Fruit fly (Drosophila melanogaster): ENCODE measurements around the gene CG6813.
A peak's percentile ranks its signal among the peaks of the same experiment; 100 is the strongest.

Gene CG6813

DNA sequence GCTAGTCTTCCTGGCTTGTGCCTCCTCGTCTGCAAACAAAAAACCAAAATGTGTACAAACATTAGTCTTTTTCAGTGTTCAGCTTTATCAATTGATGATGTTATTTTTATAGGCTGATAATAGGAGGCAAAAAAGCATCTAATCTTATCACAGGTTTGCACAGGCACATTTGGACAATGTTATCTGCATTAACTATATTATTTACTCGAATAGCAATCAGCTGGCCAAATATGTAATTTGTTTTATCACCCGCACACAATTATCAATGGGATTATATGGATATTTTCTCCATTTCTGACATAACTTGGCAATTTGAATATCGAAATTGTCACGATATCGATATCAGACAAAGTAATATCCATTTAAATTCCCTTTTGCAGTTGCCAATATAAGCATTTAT is 11.1 kb upstream of the CG6813 start:
- no peak for TF ChIP-seq Rel (GFP tag; optimal IDR thresholded peaks at IDR 0.05)
- TF ChIP-seq Rel (tag; optimal IDR thresholded peaks at IDR 0.05), result no peak
- no peak for TF ChIP-seq ey (GFP tag; optimal IDR thresholded peaks at IDR 0.05)
- no peak for TF ChIP-seq dsf (GFP tag; optimal IDR thresholded peaks at IDR 0.05; ENCODE audit: borderline replicate concordance)
- TF ChIP-seq Dif (GFP tag; optimal IDR thresholded peaks at IDR 0.05; ENCODE audit: partially characterized antibody), result no peak
- no peak for TF ChIP-seq lola (GFP tag; optimal IDR thresholded peaks at IDR 0.05)
- no peak for TF ChIP-seq GATAd (GFP tag; optimal IDR thresholded peaks at IDR 0.05)
- TF ChIP-seq Dfd (GFP tag; optimal IDR thresholded peaks at IDR 0.05), result no peak
- no peak for TF ChIP-seq brk (GFP tag; optimal IDR thresholded peaks at IDR 0.05)
- no peak for TF ChIP-seq pan (optimal IDR thresholded peaks at IDR 0.05)
- TF ChIP-seq dl (GFP tag; optimal IDR thresholded peaks at IDR 0.05; ENCODE audit: insufficient read depth in 1 of 2, partially characterized antibody in 2 of 2), result no peak
- TF ChIP-seq Myc (optimal IDR thresholded peaks at IDR 0.05), result no peak
- no peak for TF ChIP-seq N (GFP tag; optimal IDR thresholded peaks at IDR 0.05)
- TF ChIP-seq jim (GFP tag; optimal IDR thresholded peaks at IDR 0.05), result no peak
- TF ChIP-seq Sp1 (GFP tag; optimal IDR thresholded peaks at IDR 0.05), result no peak
- TF ChIP-seq sage (GFP tag; optimal IDR thresholded peaks at IDR 0.05), result no peak
- no peak for TF ChIP-seq Hr78 (GFP tag; optimal IDR thresholded peaks at IDR 0.05)
- TF ChIP-seq Hr83 (GFP tag; optimal IDR thresholded peaks at IDR 0.05; ENCODE audit: poor library complexity, severe bottlenecking), result no peak
- TF ChIP-seq CG32264 (GFP tag; optimal IDR thresholded peaks at IDR 0.05), result no peak

DNA sequence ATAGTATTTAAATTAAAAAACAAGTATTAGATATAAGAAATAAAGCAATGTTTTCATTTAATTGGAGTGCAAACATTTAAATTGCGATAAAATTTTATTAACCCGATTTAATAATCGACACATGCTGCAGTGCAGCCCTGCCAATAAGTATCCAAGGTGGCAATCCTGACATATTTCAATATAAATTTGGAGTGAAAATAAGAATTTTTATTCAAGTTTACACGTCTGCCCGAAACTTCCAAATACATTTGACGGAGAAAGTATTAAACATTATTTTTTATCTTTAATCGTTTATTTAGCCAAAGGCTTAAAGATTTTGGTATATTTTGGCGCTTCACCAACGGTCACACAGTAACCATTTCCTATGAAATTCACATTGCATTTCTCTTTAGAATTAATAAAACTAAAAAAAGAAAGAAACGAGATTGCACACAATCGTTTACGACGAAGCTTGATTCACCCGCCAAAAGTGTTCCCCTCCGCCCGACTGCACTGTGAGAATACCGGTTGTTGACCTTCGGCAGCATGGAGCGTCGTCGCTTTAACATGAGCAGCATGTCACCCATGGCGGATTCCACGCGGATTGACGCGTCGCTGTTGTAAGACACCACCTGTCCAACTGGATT is 2.1 kb upstream of the CG6813 start, which contains the start of gene CG14712:
Gene CG14712 (plus strand): TSS at position 344 of the 626 bp plus-strand sequence.
- TF ChIP-seq OdsH (GFP tag; optimal IDR thresholded peaks at IDR 0.05) (no peak), br (GFP tag; optimal IDR thresholded peaks at IDR 0.05) (no peak), sv (GFP tag; optimal IDR thresholded peaks at IDR 0.05) (peak; percentile 27), Hr83 (GFP tag; optimal IDR thresholded peaks at IDR 0.05; ENCODE audit: poor library complexity, severe bottlenecking) (peak; percentile 49), ey (GFP tag; optimal IDR thresholded peaks at IDR 0.05) (peak; percentile 21)

- TF ChIP-seq Hr83 (GFP tag; optimal IDR thresholded peaks at IDR 0.05; ENCODE audit: poor library complexity, severe bottlenecking), result no peak
- no peak for TF ChIP-seq fru (GFP tag; optimal IDR thresholded peaks at IDR 0.05)
- no peak for TF ChIP-seq Myc (optimal IDR thresholded peaks at IDR 0.05)
- no peak for TF ChIP-seq Mio (GFP tag; optimal IDR thresholded peaks at IDR 0.05)
- TF ChIP-seq sage (GFP tag; optimal IDR thresholded peaks at IDR 0.05), result no peak
- no peak for TF ChIP-seq Abd-B (GFP tag; optimal IDR thresholded peaks at IDR 0.05)
- TF ChIP-seq CG9705 (GFP tag; optimal IDR thresholded peaks at IDR 0.05), result no peak
- TF ChIP-seq woc (GFP tag; optimal IDR thresholded peaks at IDR 0.05), result no peak
- TF ChIP-seq Hr78 (GFP tag; optimal IDR thresholded peaks at IDR 0.05), result no peak
- no peak for TF ChIP-seq lola (GFP tag; optimal IDR thresholded peaks at IDR 0.05)
- no peak for TF ChIP-seq CrebA (GFP tag; optimal IDR thresholded peaks at IDR 0.05; ENCODE audit: borderline replicate concordance)
- TF ChIP-seq GATAd (GFP tag; optimal IDR thresholded peaks at IDR 0.05), result no peak
- TF ChIP-seq br (GFP tag; optimal IDR thresholded peaks at IDR 0.05), result no peak
- TF ChIP-seq Hnf4 (GFP tag; optimal IDR thresholded peaks at IDR 0.05), result no peak
- TF ChIP-seq Dif (GFP tag; optimal IDR thresholded peaks at IDR 0.05; ENCODE audit: partially characterized antibody), result no peak
- no peak for TF ChIP-seq dsf (GFP tag; optimal IDR thresholded peaks at IDR 0.05; ENCODE audit: borderline replicate concordance)
- no peak for TF ChIP-seq pan (optimal IDR thresholded peaks at IDR 0.05)
- no peak for TF ChIP-seq sv (GFP tag; optimal IDR thresholded peaks at IDR 0.05)
Measured at dm6 chr3R:11625544-11625943, 894 bp downstream of the CG6813 start, which contains the start of gene Zaf1. TSS of gene Zaf1 (minus strand) at chr3R:11625644.

dm6 chr3R:11623025-11623424 is 3.4 kb downstream of the CG6813 start, which contains the start of gene CG14711:
TSS of gene CG14711 (plus strand) at chr3R:11623339.
- TF ChIP-seq woc (GFP tag; optimal IDR thresholded peaks at IDR 0.05) (no peak), Sp1 (GFP tag; optimal IDR thresholded peaks at IDR 0.05) (peak; percentile 83), N (GFP tag; optimal IDR thresholded peaks at IDR 0.05) (no peak), ey (GFP tag; optimal IDR thresholded peaks at IDR 0.05) (peak; percentile 73), OdsH (GFP tag; optimal IDR thresholded peaks at IDR 0.05) (peak; percentile 76), lola (GFP tag; optimal IDR thresholded peaks at IDR 0.05) (no peak), sage (GFP tag; optimal IDR thresholded peaks at IDR 0.05) (no peak), sv (GFP tag; optimal IDR thresholded peaks at IDR 0.05) (peak; percentile 80), HLH106 (tag; optimal IDR thresholded peaks at IDR 0.05) (peak; percentile 84), foxo (GFP tag; optimal IDR thresholded peaks at IDR 0.05) (peak in 1 of 2 experiments; percentile 89), CG9705 (GFP tag; optimal IDR thresholded peaks at IDR 0.05) (peak; percentile 78), dsf (GFP tag; optimal IDR thresholded peaks at IDR 0.05; ENCODE audit: borderline replicate concordance) (peak; percentile 64), Rel (GFP tag; optimal IDR thresholded peaks at IDR 0.05) (no peak), Rel (tag; optimal IDR thresholded peaks at IDR 0.05) (peak; percentile 93), psq (GFP tag; optimal IDR thresholded peaks at IDR 0.05) (peak; percentile 76), Hr83 (GFP tag; optimal IDR thresholded peaks at IDR 0.05; ENCODE audit: poor library complexity, severe bottlenecking) (peak; percentile 63), Mio (GFP tag; optimal IDR thresholded peaks at IDR 0.05) (no peak)
